Worm (Caenorhabditis elegans) whole organism, young adult: ENCODE results near the gene zipt-9.

Experiments
- B0019.2 ChIP-seq: fragments of 200-800 bp; sonication (Bioruptor generic); conservative IDR thresholded peaks from 2 replicates; pipeline ENCODE4 v1.3.6; 2022; ENCODE audit warnings: missing genetic modification reagents, missing genetic modification characterization, missing compliant biosample characterization
- C17E4.6 ChIP-seq: fragments of 200-800 bp; sonication (Bioruptor generic); IDR thresholded peaks from 2 replicates; pipeline ENCODE4 v1.3.6; 2022; ENCODE audit warnings: missing genetic modification reagents, missing genetic modification characterization, missing compliant biosample characterization
- D2030.7 ChIP-seq: fragments of 200-800 bp; sonication (Bioruptor generic); IDR thresholded peaks from 2 replicates; pipeline ENCODE4 v1.3.6; 2022; ENCODE audit warnings: missing genetic modification reagents, missing genetic modification characterization, missing compliant biosample characterization
- F33H1.4 ChIP-seq: fragments of 200-800 bp; sonication (Bioruptor generic); IDR thresholded peaks from 2 replicates; pipeline ENCODE4 v1.3.6; 2022; ENCODE audit warnings: missing genetic modification reagents, missing genetic modification characterization, missing compliant biosample characterization
- F52B5.7 ChIP-seq: sonication (generic microtip); optimal IDR thresholded peaks from 2 replicates; lab custom pipeline; 2016; ENCODE audit warnings: mild to moderate bottlenecking, missing genetic modification characterization, missing compliant biosample characterization
- Y53G8AR.9 ChIP-seq: fragments of 200-800 bp; sonication (Bioruptor generic); conservative IDR thresholded peaks from 2 replicates; pipeline ENCODE4 v1.3.6; 2022; ENCODE audit warnings: missing genetic modification reagents, missing genetic modification characterization, missing compliant biosample characterization
- Y56A3A.18 ChIP-seq: fragments of 200-800 bp; sonication (Bioruptor generic); IDR thresholded peaks from 2 replicates; pipeline ENCODE4 v1.3.6; 2022; ENCODE audit warnings: missing genetic modification reagents, missing genetic modification characterization, missing compliant biosample characterization
- Y67H2A.10 ChIP-seq: fragments of 200-800 bp; sonication (Bioruptor generic); conservative IDR thresholded peaks from 2 replicates; pipeline ENCODE4 v1.3.6; 2022; ENCODE audit warnings: missing genetic modification reagents, missing genetic modification characterization, missing compliant biosample characterization
- Y79H2A.3 ChIP-seq: fragments of 200-800 bp; sonication (Bioruptor generic); conservative IDR thresholded peaks from 2 replicates; pipeline ENCODE4 v1.3.6; 2022; ENCODE audit warnings: missing genetic modification reagents, missing genetic modification characterization, missing compliant biosample characterization
- atf-7 ChIP-seq: sonication (generic microtip); optimal IDR thresholded peaks from 2 replicates; lab custom pipeline; 2017; ENCODE audit warnings: mild to moderate bottlenecking, missing genetic modification characterization, missing compliant biosample characterization
- athp-1 ChIP-seq: sonication (generic microtip); optimal IDR thresholded peaks from 2 replicates; lab custom pipeline; 2017; ENCODE audit warnings: mild to moderate bottlenecking, missing genetic modification characterization, missing compliant biosample characterization
- attf-3 ChIP-seq: fragments of 200-800 bp; sonication (Bioruptor generic); conservative IDR thresholded peaks from 2 replicates; pipeline ENCODE4 v1.3.6; 2022; ENCODE audit warnings: missing genetic modification reagents, missing genetic modification characterization, missing compliant biosample characterization
- attf-6 ChIP-seq: fragments of 200-800 bp; sonication (Bioruptor generic); IDR thresholded peaks from 2 replicates; pipeline ENCODE4 v1.3.6; 2022; ENCODE audit warnings: missing genetic modification reagents, missing genetic modification characterization, missing compliant biosample characterization
- cebp-1 ChIP-seq, 2 experiments: fragments of 200-800 bp in 1 of 2; sonication (Bioruptor generic) in 1 of 2; sonication (generic microtip) in 1 of 2; IDR thresholded peaks in 1 of 2; optimal IDR thresholded peaks in 1 of 2; 2 replicates each; pipeline versions ENCODE4 v1.3.6 to Lab custom; 2017 to 2022; ENCODE audit warnings: missing compliant biosample characterization in 2 of 2, missing genetic modification characterization in 2 of 2, mild to moderate bottlenecking in 1 of 2, missing genetic modification reagents in 1 of 2, moderate library complexity in 1 of 2
- ceh-40 ChIP-seq: fragments of 200-800 bp; sonication (Bioruptor generic); IDR thresholded peaks from 2 replicates; pipeline ENCODE4 v1.3.6; 2022; ENCODE audit warnings: missing genetic modification characterization, missing compliant biosample characterization
- ceh-91 ChIP-seq: fragments of 200-800 bp; sonication (Bioruptor generic); IDR thresholded peaks from 2 replicates; pipeline ENCODE4 v1.3.6; 2022; ENCODE audit warnings: missing genetic modification reagents, missing genetic modification characterization, missing compliant biosample characterization
- die-1 ChIP-seq: sonication (generic microtip); optimal IDR thresholded peaks from 2 replicates; lab custom pipeline; 2016; ENCODE audit warnings: missing genotype, mild to moderate bottlenecking, missing genetic modification characterization, missing compliant biosample characterization
- dox-1 ChIP-seq: fragments of 200-800 bp; sonication (Bioruptor generic); IDR thresholded peaks from 2 replicates; pipeline ENCODE4 v1.3.6; 2022; ENCODE audit warnings: missing genetic modification reagents, missing genetic modification characterization, missing compliant biosample characterization
- efl-1 ChIP-seq: fragments of 150-350 bp; optimal IDR thresholded peaks from 2 replicates; lab custom pipeline; 2014; ENCODE audit warnings: missing biosample characterization, missing genetic modification reagents, missing genetic modification characterization
- hlh-26 ChIP-seq: fragments of 200-800 bp; sonication (Bioruptor generic); conservative IDR thresholded peaks from 2 replicates; pipeline ENCODE4 v1.3.6; 2022; ENCODE audit warnings: missing genetic modification reagents, missing genetic modification characterization, missing compliant biosample characterization
- hmg-20 ChIP-seq: fragments of 200-800 bp; sonication (Bioruptor generic); IDR thresholded peaks from 2 replicates; pipeline ENCODE4 v1.3.6; 2022; ENCODE audit warnings: missing genetic modification reagents, missing genetic modification characterization, missing compliant biosample characterization
- let-607 ChIP-seq, 2 experiments: fragments of 200-800 bp in 1 of 2; sonication (Bioruptor generic) in 1 of 2; sonication (generic microtip) in 1 of 2; optimal IDR thresholded peaks; 2 replicates each; lab custom pipeline; 2016 to 2018; ENCODE audit warnings: mild to moderate bottlenecking in 2 of 2, missing compliant biosample characterization in 2 of 2, missing genetic modification characterization in 2 of 2, moderate library complexity in 2 of 2, missing genotype in 1 of 2
- lin-35 ChIP-seq, 3 experiments: fragments of 150-350 bp in 2 of 3; sonication (generic microtip) in 1 of 3; optimal IDR thresholded peaks; 2 replicates each; lab custom pipeline; 2014 to 2018; ENCODE audit warnings: missing biosample characterization in 3 of 3, missing genetic modification characterization in 3 of 3, missing genetic modification reagents in 3 of 3
- lin-40 ChIP-seq: sonication (generic microtip); optimal IDR thresholded peaks from 2 replicates; lab custom pipeline; 2016; ENCODE audit warnings: missing genetic modification characterization, mild to moderate bottlenecking, missing compliant biosample characterization, missing genotype, missing genetic modification reagents
- lin-54 ChIP-seq: fragments of 200-800 bp; sonication (Bioruptor generic); optimal IDR thresholded peaks from 2 replicates; lab custom pipeline; 2018; ENCODE audit warnings: mild to moderate bottlenecking, missing genetic modification characterization, missing compliant biosample characterization
- lsl-1 ChIP-seq: fragments of 200-800 bp; sonication (Bioruptor generic); optimal IDR thresholded peaks from 2 replicates; lab custom pipeline; 2018; ENCODE audit warnings: mild to moderate bottlenecking, missing genetic modification characterization, moderate library complexity, missing compliant biosample characterization
- madf-3 ChIP-seq: fragments of 200-800 bp; sonication (Bioruptor generic); IDR thresholded peaks from 2 replicates; pipeline ENCODE4 v1.3.6; 2022; ENCODE audit warnings: missing genetic modification reagents, missing genetic modification characterization, missing compliant biosample characterization
- madf-6 ChIP-seq: fragments of 200-800 bp; sonication (Bioruptor generic); IDR thresholded peaks from 2 replicates; pipeline ENCODE4 v1.3.6; 2022; ENCODE audit warnings: missing genetic modification reagents, missing genetic modification characterization, missing compliant biosample characterization
- madf-8 ChIP-seq: fragments of 200-800 bp; sonication (Bioruptor generic); conservative IDR thresholded peaks from 2 replicates; pipeline ENCODE4 v1.3.6; 2022; ENCODE audit warnings: missing genetic modification reagents, missing genetic modification characterization, missing compliant biosample characterization
- mcd-1 ChIP-seq: fragments of 200-800 bp; sonication (Bioruptor generic); IDR thresholded peaks from 2 replicates; pipeline ENCODE4 v1.3.6; 2022; ENCODE audit warnings: missing genetic modification reagents, missing genetic modification characterization, missing compliant biosample characterization
- mxl-1 ChIP-seq: sonication (generic microtip); optimal IDR thresholded peaks from 2 replicates; lab custom pipeline; 2016; ENCODE audit warnings: missing genetic modification characterization, missing compliant biosample characterization
- nfya-1 ChIP-seq: sonication (generic microtip); optimal IDR thresholded peaks from 2 replicates; lab custom pipeline; 2017; ENCODE audit warnings: antibody characterized with exemption, missing compliant biosample characterization, missing genetic modification characterization, borderline replicate concordance; ENCODE audit not compliant: insufficient read depth
- nfya-2 ChIP-seq: fragments of 200-800 bp; sonication (Bioruptor generic); IDR thresholded peaks from 2 replicates; pipeline ENCODE4 v1.3.6; 2022; ENCODE audit warnings: missing genetic modification reagents, missing genetic modification characterization, missing compliant biosample characterization
- nfyb-1 ChIP-seq: fragments of 200-800 bp; sonication (Bioruptor generic); IDR thresholded peaks from 2 replicates; pipeline ENCODE4 v1.3.6; 2022; ENCODE audit warnings: missing genetic modification reagents, missing genetic modification characterization, missing compliant biosample characterization
- nhr-27 ChIP-seq: fragments of 200-800 bp; sonication (Bioruptor generic); optimal IDR thresholded peaks from 2 replicates; lab custom pipeline; 2018; ENCODE audit warnings: mild to moderate bottlenecking, missing genetic modification characterization, moderate library complexity, missing compliant biosample characterization
- pbrm-1 ChIP-seq: fragments of 200-800 bp; sonication (Bioruptor generic); IDR thresholded peaks from 2 replicates; pipeline ENCODE4 v1.3.6; 2022; ENCODE audit warnings: missing genetic modification reagents, missing genetic modification characterization, missing compliant biosample characterization
- pha-4 ChIP-seq: fragments of 150-350 bp; sonication (generic microtip); optimal IDR thresholded peaks from 2 replicates; lab custom pipeline; 2014; ENCODE audit warnings: missing biosample characterization, missing genetic modification reagents, missing genetic modification characterization
- rec-8 ChIP-seq, 2 experiments: sonication (generic microtip); optimal IDR thresholded peaks; 2 replicates each; lab custom pipeline; 2016; ENCODE audit warnings: mild to moderate bottlenecking in 2 of 2, missing genetic modification characterization in 2 of 2, missing genetic modification reagents in 2 of 2, missing genotype in 2 of 2, missing biosample characterization in 1 of 2, missing compliant biosample characterization in 1 of 2, moderate library complexity in 1 of 2
- tbp1 ChIP-seq: fragments of 200-800 bp; sonication (Bioruptor generic); optimal IDR thresholded peaks from 2 replicates; lab custom pipeline; 2018; ENCODE audit warnings: mild to moderate bottlenecking, missing genetic modification characterization, missing compliant biosample characterization
- tlf-1 ChIP-seq: fragments of 200-800 bp; sonication (Bioruptor generic); optimal IDR thresholded peaks from 2 replicates; lab custom pipeline; 2018; ENCODE audit warnings: mild to moderate bottlenecking, missing genetic modification characterization, missing compliant biosample characterization
- unc-130 ChIP-seq: sonication (generic microtip); optimal IDR thresholded peaks from 2 replicates; lab custom pipeline; 2016; ENCODE audit warnings: missing genetic modification reagents, missing genetic modification characterization, missing compliant biosample characterization
- xnd-1 ChIP-seq: sonication (generic microtip); optimal IDR thresholded peaks from 2 replicates; lab custom pipeline; 2016; ENCODE audit warnings: missing genotype, missing genetic modification reagents, missing genetic modification characterization, missing compliant biosample characterization
- zfh-2 ChIP-seq: fragments of 200-800 bp; sonication (Bioruptor generic); conservative IDR thresholded peaks from 2 replicates; pipeline ENCODE4 v1.3.6; 2022; ENCODE audit warnings: missing genetic modification reagents, missing genetic modification characterization, missing compliant biosample characterization
- ztf-18 ChIP-seq: sonication (generic microtip); optimal IDR thresholded peaks from 2 replicates; lab custom pipeline; 2016; ENCODE audit warnings: missing genotype, mild to moderate bottlenecking, missing genetic modification characterization, missing compliant biosample characterization
- ztf-22 ChIP-seq: fragments of 200-800 bp; sonication (Bioruptor generic); optimal IDR thresholded peaks from 2 replicates; lab custom pipeline; 2018; ENCODE audit warnings: mild to moderate bottlenecking, missing genetic modification characterization, moderate library complexity, missing compliant biosample characterization
- ztf-26 ChIP-seq: sonication (generic microtip); optimal IDR thresholded peaks from 2 replicates; lab custom pipeline; 2017; ENCODE audit warnings: missing genetic modification characterization, missing compliant biosample characterization

Gene zipt-9

ce11 chrV:13664340-13664916 is 50.6 kb downstream of the zipt-9 start:
- TF ChIP-seq B0019.2 (0 out of 2 replicates have a peak, but pooled peaks have one; percentile 9), attf-6 (GFP tag; lab: Robert Waterston, UW) (no peak), ceh-40 (GFP tag; lab: Robert Waterston, UW) (0 out of 2 replicates have a peak, but pooled peaks have one; percentile 22), mxl-1 (tag; lab: Kevin White, UChicago) (no peak), ceh-91 (peak; percentile 46; the same call in 1 of the 2 replicates), zfh-2 (no peak), attf-3 (GFP tag; lab: Robert Waterston, UW) (no peak), D2030.7 (GFP tag; lab: Robert Waterston, UW) (peak; percentile 68), dox-1 (GFP tag; lab: Robert Waterston, UW) (peak; percentile 71), C17E4.6 (GFP tag; lab: Robert Waterston, UW) (no peak), tlf-1 (GFP tag; lab: Kevin White, UChicago) (peak; percentile 37), lsl-1 (peak; percentile 46), madf-3 (peak; percentile 67; the same call in 1 of the 2 replicates), rec-8 (tag; optimal IDR thresholded peaks at IDR 0.05; lab: Kevin White, UChicago) (no peak), F33H1.4 (GFP tag; lab: Robert Waterston, UW) (peak; percentile 42), unc-130 (no peak), hmg-20 (0 out of 2 replicates have a peak, but pooled peaks have one; percentile 32), ztf-18 (peak; percentile 91), F52B5.7 (tag; lab: Kevin White, UChicago) (no peak), pbrm-1 (peak; percentile 60), madf-6 (GFP tag; lab: Robert Waterston, UW) (peak; percentile 73; the same call in 1 of the 2 replicates), Y67H2A.10 (GFP tag; lab: Robert Waterston, UW) (no peak), nfya-1 (tag; lab: Kevin White, UChicago) (no peak), Y56A3A.18 (peak; percentile 15; the same call in 1 of the 2 replicates), lin-35 (GFP tag; optimal IDR thresholded peaks at IDR 0.05; lab: Kevin White, UChicago) (peak in 2 of 3 experiments; percentile 12 to 73), mcd-1 (GFP tag; lab: Robert Waterston, UW) (peak; percentile 50), Y53G8AR.9 (0 out of 2 replicates have a peak, but pooled peaks have one; percentile 68), lin-40 (tag; lab: Kevin White, UChicago) (peak; percentile 38), athp-1 (tag; lab: Kevin White, UChicago) (peak; percentile 53), ztf-22 (GFP tag; lab: Kevin White, UChicago) (peak; percentile 11), atf-7 (tag; lab: Kevin White, UChicago) (peak; percentile 38), hlh-26 (GFP tag; lab: Robert Waterston, UW) (no peak), lin-54 (GFP tag; lab: Kevin White, UChicago) (peak; percentile 38), efl-1 (GFP tag; lab: Kevin White, UChicago) (peak; percentile 59), tbp1 (peak; percentile 18), madf-8 (peak; percentile 26; the same call in 1 of the 2 replicates), Y79H2A.3 (GFP tag; lab: Robert Waterston, UW) (no peak), ztf-26 (no peak), nfyb-1 (no peak), cebp-1 (GFP tag; IDR thresholded peaks at IDR 0.05; lab: Robert Waterston, UW) (no peak), cebp-1 (tag; optimal IDR thresholded peaks at IDR 0.05; lab: Kevin White, UChicago) (peak; percentile 70), nhr-27 (tag; lab: Kevin White, UChicago) (no peak), pha-4 (tag; lab: Kevin White, UChicago) (no peak), nfya-2 (GFP tag; lab: Robert Waterston, UW) (no peak), xnd-1 (tag; lab: Kevin White, UChicago) (peak; percentile 20), let-607 (tag; optimal IDR thresholded peaks at IDR 0.05; lab: Kevin White, UChicago) (peak in 1 of 2 experiments; percentile 19), die-1 (tag; lab: Kevin White, UChicago) (no peak)
